Worm (Caenorhabditis elegans) whole organism, L3 larva: ENCODE results near the gene C36A4.4.
"Not testable (repeated sequence)": the region's sequence is repeated elsewhere in the genome, so short reads cannot be mapped to it uniquely, and the experiment has no call there.

Source experiments
- ZK546.5 ChIP-seq: sonication (generic microtip); optimal IDR thresholded peaks from 2 replicates; lab custom pipeline; 2017; ENCODE audit warnings: missing biosample characterization, missing genetic modification characterization
- aly-2 ChIP-seq: fragments of 150-350 bp; optimal IDR thresholded peaks from 2 replicates; lab custom pipeline; 2014; ENCODE audit warnings: missing biosample characterization, missing genetic modification characterization
- ama-1 ChIP-seq: fragments of 150-350 bp; optimal IDR thresholded peaks from 2 replicates; lab custom pipeline; 2018
- ceh-28 ChIP-seq: fragments of 150-350 bp; optimal IDR thresholded peaks from 2 replicates; lab custom pipeline; 2014; ENCODE audit warnings: missing biosample characterization, missing genetic modification reagents, missing genetic modification characterization
- ceh-9 ChIP-seq: sonication (generic microtip); optimal IDR thresholded peaks from 2 replicates; lab custom pipeline; 2018; ENCODE audit warnings: missing biosample characterization, missing genetic modification characterization
- elt-2 ChIP-seq: sonication (generic microtip); optimal IDR thresholded peaks from 2 replicates; lab custom pipeline; 2016; ENCODE audit warnings: missing genetic modification reagents, mild to moderate bottlenecking, missing genetic modification characterization, missing compliant biosample characterization
- eor-1 ChIP-seq, 2 experiments: fragments of 150-350 bp; optimal IDR thresholded peaks; 2 replicates each; lab custom pipeline; 2014 to 2018; ENCODE audit warnings: missing biosample characterization in 2 of 2, missing genetic modification characterization in 2 of 2
- fkh-2 ChIP-seq: fragments of 150-350 bp; optimal IDR thresholded peaks from 2 replicates; lab custom pipeline; 2014; ENCODE audit warnings: missing biosample characterization, missing genetic modification reagents, missing genetic modification characterization
- fos-1 ChIP-seq: fragments of 150-350 bp; optimal IDR thresholded peaks from 2 replicates; lab custom pipeline; 2014; ENCODE audit warnings: missing biosample characterization, missing genetic modification characterization
- jun-1 ChIP-seq: fragments of 150-350 bp; optimal IDR thresholded peaks from 2 replicates; lab custom pipeline; 2014; ENCODE audit warnings: missing biosample characterization, missing genetic modification reagents, missing genetic modification characterization
- lin-15B ChIP-seq: fragments of 150-350 bp; optimal IDR thresholded peaks from 2 replicates; lab custom pipeline; 2014; ENCODE audit warnings: missing biosample characterization, missing genetic modification characterization
- lsy-12 ChIP-seq: sonication (generic microtip); optimal IDR thresholded peaks from 2 replicates; lab custom pipeline; 2016; ENCODE audit warnings: mild to moderate bottlenecking, missing genetic modification characterization, missing compliant biosample characterization
- mdl-1 ChIP-seq: fragments of 150-350 bp; optimal IDR thresholded peaks from 2 replicates; lab custom pipeline; 2014; ENCODE audit warnings: missing biosample characterization, missing genetic modification characterization
- nfya-1 ChIP-seq: sonication (generic microtip); optimal IDR thresholded peaks from 2 replicates; lab custom pipeline; 2017; ENCODE audit warnings: missing genetic modification characterization, mild to moderate bottlenecking, missing compliant biosample characterization, antibody characterized with exemption, moderate library complexity; ENCODE audit not compliant: insufficient read depth
- nhr-11 ChIP-seq: fragments of 150-350 bp; optimal IDR thresholded peaks from 2 replicates; lab custom pipeline; 2014; ENCODE audit warnings: missing biosample characterization, missing genetic modification characterization
- nhr-12 ChIP-seq: fragments of 150-350 bp; optimal IDR thresholded peaks from 2 replicates; lab custom pipeline; 2014; ENCODE audit warnings: missing biosample characterization, missing genetic modification characterization
- nhr-23 ChIP-seq: fragments of 150-350 bp; optimal IDR thresholded peaks from 2 replicates; lab custom pipeline; 2014; ENCODE audit warnings: missing biosample characterization, missing genetic modification reagents, missing genetic modification characterization
- nhr-25 ChIP-seq: sonication (generic microtip); optimal IDR thresholded peaks from 2 replicates; lab custom pipeline; 2017; ENCODE audit warnings: missing biosample characterization, missing genetic modification characterization
- nhr-28 ChIP-seq: fragments of 150-350 bp; optimal IDR thresholded peaks from 2 replicates; lab custom pipeline; 2014; ENCODE audit warnings: missing biosample characterization, missing genetic modification characterization
- nhr-43 ChIP-seq: sonication (generic microtip); optimal IDR thresholded peaks from 2 replicates; lab custom pipeline; 2016; ENCODE audit warnings: mild to moderate bottlenecking, missing genetic modification characterization, missing compliant biosample characterization; ENCODE audit not compliant: poor library complexity, severe bottlenecking
- nhr-76 ChIP-seq: fragments of 150-350 bp; sonication (generic microtip); optimal IDR thresholded peaks from 5 replicates; lab custom pipeline; 2014; ENCODE audit warnings: missing biosample characterization, missing genetic modification characterization
- pha-4 ChIP-seq: fragments of 150-350 bp; optimal IDR thresholded peaks from 2 replicates; lab custom pipeline; 2014; ENCODE audit warnings: missing biosample characterization, missing genetic modification reagents, missing genetic modification characterization
- pqm-1 ChIP-seq: fragments of 150-350 bp; optimal IDR thresholded peaks from 2 replicates; lab custom pipeline; 2017; ENCODE audit warnings: missing biosample characterization, missing genetic modification characterization, inconsistent platforms
- snpc-4 ChIP-seq: fragments of 150-350 bp; optimal IDR thresholded peaks from 2 replicates; lab custom pipeline; 2014; ENCODE audit warnings: missing biosample characterization, missing genetic modification characterization
- unc-62 ChIP-seq: fragments of 150-350 bp; sonication (generic microtip); optimal IDR thresholded peaks from 4 replicates; lab custom pipeline; 2014; ENCODE audit warnings: missing biosample characterization, missing genetic modification reagents, missing genetic modification characterization
- ztf-11 ChIP-seq: fragments of 150-350 bp; optimal IDR thresholded peaks from 2 replicates; lab custom pipeline; 2014; ENCODE audit warnings: missing biosample characterization, missing genetic modification characterization

The C36A4.4 gene

DNA sequence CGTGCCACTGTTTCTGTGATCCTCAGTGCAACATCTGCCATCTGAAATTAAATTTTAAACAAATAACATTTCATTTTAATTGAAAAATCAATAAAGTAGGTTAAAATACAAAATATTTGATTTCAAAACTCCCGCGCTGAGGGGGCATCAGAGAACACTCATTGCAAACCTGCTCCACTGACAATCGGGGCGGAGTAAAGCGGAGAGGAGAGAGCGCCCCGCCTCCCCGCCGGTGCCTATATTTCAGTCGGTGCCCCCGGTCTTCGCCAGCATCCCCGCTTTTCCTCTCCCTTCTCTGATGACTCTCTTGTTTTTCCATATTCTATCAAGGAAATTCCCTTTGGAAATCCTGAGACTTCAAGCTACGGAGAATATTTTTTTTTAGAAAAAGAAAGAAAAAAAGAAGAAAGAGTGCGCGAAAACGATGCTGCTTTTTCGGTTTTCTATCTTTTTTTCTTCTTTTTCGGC is 19.5 kb upstream of the C36A4.4 start, which contains the start of gene brc-1 (continued):
- TF ChIP-seq ZK546.5 (tag; lab: Kevin White, UChicago) (peak; percentile 9), ztf-11 (tag; lab: Kevin White, UChicago) (no peak), ceh-28 (tag; lab: Kevin White, UChicago) (peak; percentile 54), nhr-12 (tag; lab: Kevin White, UChicago) (no peak)

DNA sequence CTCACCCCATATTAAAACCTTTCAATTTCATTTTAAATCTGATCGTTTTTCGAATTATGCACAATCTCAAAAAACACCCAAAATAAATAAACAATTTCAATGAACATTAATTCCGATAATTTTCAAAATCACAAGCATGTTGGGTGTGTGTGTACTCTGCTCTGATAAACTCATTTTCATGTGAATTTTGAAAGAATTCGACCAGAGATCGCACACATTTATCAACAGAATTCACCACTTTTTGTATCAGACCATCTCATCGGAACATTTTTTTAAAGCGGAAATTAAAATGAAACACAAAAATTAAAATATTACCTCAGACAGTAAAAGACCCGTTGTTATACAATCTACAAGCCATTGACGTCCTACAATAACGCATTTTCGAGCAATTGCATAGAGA is 14.6 kb upstream of the C36A4.4 start:
- TF ChIP-seq pqm-1 (tag; lab: Kevin White, UChicago) (peak; percentile 84), pha-4 (tag; lab: Kevin White, UChicago) (peak; percentile 54), elt-2 (tag; lab: Kevin White, UChicago) (peak; percentile 69)

DNA sequence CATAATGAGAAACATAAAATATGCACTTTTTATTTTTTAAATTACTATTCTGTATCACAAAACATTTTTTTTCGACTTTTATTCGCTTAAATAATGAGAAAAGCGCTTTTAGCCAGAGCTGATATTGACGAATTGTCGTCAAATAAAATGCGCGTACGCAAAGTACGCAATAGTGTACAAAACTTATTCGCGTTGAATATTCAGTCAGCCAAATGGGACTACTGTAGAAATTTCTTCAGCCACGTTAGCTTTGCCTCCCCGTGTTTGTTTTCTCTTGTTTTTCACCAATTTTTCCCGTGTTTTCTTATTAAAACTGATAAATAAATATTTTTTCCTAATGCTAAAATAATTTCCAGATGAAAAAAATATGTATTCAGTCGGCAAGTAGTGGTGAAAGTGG is 13.6 kb upstream of the C36A4.4 start:
- peak; percentile 20 for TF ChIP-seq nfya-1
- peak; percentile 25 for TF ChIP-seq lin-15B (tag; lab: Kevin White, UChicago)
- TF ChIP-seq pha-4 (tag; lab: Kevin White, UChicago) = peak; percentile 26
- TF ChIP-seq nhr-23 (tag; lab: Kevin White, UChicago) = peak; percentile 27
- TF ChIP-seq lsy-12 (tag; lab: Kevin White, UChicago) = peak; percentile 12
- TF ChIP-seq nhr-43 (tag; lab: Kevin White, UChicago) = peak; percentile 30

DNA sequence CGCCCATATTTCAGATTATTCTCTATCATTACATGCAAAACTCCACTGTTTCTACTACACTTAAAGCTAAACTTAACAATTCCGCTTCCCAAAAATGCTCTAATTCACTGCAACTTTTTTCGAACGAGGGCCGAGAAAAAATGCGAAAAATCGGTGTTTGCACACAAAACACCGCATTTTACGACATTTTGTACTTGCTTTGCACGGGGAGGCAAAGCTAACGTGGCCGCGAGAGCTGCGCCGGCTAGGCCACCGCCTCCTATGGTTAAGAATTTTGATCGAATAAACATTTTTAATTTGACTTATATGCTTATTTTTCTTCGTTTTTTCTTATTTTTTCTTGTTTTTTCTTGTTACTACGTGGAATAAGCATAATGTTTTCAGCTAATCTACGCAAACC is 11.5 kb upstream of the C36A4.4 start:
- peak; percentile 1 for TF ChIP-seq nhr-23 (tag; lab: Kevin White, UChicago)
- peak; percentile 38 for TF ChIP-seq lin-15B (tag; lab: Kevin White, UChicago)
- TF ChIP-seq nhr-43 (tag; lab: Kevin White, UChicago) = peak; percentile 19
- peak; percentile 5 for TF ChIP-seq nfya-1
- peak; percentile 14 for TF ChIP-seq lsy-12 (tag; lab: Kevin White, UChicago)

DNA sequence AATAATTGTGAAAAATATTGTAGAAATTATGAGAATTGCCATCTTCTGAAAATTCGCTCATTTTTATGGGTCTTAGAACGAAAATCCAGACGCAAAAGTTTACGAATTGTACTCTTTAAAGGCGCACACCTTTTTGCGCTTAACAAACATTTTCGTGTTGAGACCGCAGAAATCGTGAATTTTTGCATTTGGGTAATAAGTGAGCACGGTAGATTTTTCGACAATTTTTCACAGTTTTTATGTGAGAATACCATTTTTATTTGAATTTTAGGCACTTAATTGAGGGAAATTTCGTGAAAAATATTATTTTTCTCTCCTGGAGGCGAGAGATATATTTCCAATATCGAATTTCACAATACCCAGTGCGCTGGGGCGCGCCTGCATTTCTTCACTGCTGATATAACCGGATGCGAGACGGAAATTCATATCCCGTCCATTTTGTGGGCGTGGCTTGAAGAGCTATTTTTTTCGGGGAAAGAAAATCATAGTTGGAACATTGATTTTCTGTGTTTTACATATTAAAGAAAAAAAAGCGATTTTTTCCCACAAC is 8.7 kb upstream of the C36A4.4 start, which contains the start of gene cyp-25A4:
cyp-25A4 (minus strand) TSS at position 51 of the 550 bp plus-strand sequence.
- not testable (repeated sequence) for TF ChIP-seq mdl-1 (tag; lab: Kevin White, UChicago); unc-62 (GFP tag; lab: Kevin White, UChicago); nhr-28 (tag; lab: Kevin White, UChicago)

DNA sequence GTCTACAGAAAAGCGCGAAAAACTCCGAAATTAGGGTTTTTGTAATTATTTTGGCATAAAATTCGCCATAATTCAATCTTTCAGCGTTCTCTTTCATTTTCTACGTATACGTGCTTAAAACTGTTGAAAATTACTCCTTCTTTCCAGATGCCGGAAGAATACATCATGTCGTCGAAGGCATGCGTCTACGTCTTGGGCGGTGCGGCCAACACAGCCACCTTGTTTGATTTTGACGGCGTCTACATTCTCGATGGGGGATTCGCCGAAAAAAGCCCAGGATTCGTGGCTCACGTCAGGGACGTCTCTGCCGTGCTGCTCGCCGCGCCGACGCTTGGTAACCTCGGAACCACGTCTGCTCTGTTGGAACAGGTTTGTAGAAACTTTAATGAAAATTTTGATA is 1.3 kb upstream of the C36A4.4 start, which contains the start of gene maph-1.3:
maph-1.3 (plus strand) TSS at position 148 of the 400 bp plus-strand sequence.
- TF ChIP-seq nhr-28, pha-4, nhr-43 (tag; lab: Kevin White, UChicago): not testable (repeated sequence)
- TF ChIP-seq, all 47 proteins: peak for 0; not testable (repeated sequence) for 47

DNA sequence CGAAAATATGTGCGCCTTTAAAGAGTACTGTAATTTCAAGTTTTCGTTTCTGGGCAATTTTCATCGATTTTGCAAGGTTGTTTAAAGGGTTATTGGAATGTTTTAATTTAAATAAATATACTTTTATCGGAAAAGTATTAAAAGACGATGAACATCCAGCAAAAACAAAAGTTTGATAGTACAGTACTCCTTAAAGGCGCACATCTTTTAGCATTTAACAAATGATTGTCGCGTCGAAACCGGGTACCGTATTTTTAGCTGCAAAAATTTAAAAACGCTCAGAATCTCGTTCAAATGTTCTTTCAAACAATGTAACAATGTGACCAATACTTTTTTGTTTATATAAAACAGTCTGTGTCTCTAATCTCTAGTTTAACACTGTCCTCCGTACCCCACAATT is 3.1 kb downstream of the C36A4.4 start, which contains the start of gene C36A4.11:
C36A4.11 (plus strand) TSS at position 301 of the 400 bp plus-strand sequence.
- not testable (repeated sequence) for TF ChIP-seq nhr-76, pha-4, ceh-9 (tag; lab: Kevin White, UChicago)

DNA sequence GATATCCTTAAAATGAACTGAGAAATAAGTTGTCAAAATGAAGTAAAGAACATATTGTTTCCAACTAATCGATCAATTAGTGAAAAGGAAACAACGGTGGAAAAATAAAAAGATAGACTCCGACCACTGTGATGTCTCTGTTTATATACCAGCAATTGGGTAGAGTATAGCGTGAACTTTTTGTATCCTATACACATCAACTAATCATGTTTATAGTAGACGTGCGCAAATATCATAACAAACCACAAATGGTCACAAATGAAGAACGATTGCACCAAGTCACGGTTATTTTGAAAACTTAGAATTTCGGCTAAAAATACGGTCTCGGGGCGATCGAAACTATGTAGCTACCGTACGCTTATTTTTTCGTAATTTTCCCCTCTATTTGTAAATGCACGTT is 3.8 kb downstream of the C36A4.4 start, which contains the start of gene cyp-25A3:
cyp-25A3 (minus strand) TSS at position 101 of the 400 bp plus-strand sequence.
- no peak for TF ChIP-seq jun-1 (tag; lab: Kevin White, UChicago)
- no peak for TF ChIP-seq pqm-1 (tag; lab: Kevin White, UChicago)
- TF ChIP-seq mdl-1 (tag; lab: Kevin White, UChicago) = no peak
- no peak for TF ChIP-seq nhr-11
- TF ChIP-seq snpc-4 = no peak
- no peak for TF ChIP-seq fkh-2 (tag; lab: Kevin White, UChicago)
- TF ChIP-seq ceh-28 (tag; lab: Kevin White, UChicago) = no peak
- TF ChIP-seq aly-2 = no peak
- TF ChIP-seq ama-1 (lab: Kevin White, UChicago) = no peak
- TF ChIP-seq lin-15B (tag; lab: Kevin White, UChicago) = no peak
- TF ChIP-seq ztf-11 (tag; lab: Kevin White, UChicago) = no peak
- no peak for TF ChIP-seq nhr-25
- no peak for TF ChIP-seq eor-1 (tag; optimal IDR thresholded peaks at IDR 0.05; lab: Kevin White, UChicago)
- TF ChIP-seq fos-1 (tag; lab: Kevin White, UChicago) = no peak
- no peak for TF ChIP-seq nhr-28 (tag; lab: Kevin White, UChicago)
